Worm (Caenorhabditis elegans): ENCODE measurements around the gene F41E6.1.

DNA sequence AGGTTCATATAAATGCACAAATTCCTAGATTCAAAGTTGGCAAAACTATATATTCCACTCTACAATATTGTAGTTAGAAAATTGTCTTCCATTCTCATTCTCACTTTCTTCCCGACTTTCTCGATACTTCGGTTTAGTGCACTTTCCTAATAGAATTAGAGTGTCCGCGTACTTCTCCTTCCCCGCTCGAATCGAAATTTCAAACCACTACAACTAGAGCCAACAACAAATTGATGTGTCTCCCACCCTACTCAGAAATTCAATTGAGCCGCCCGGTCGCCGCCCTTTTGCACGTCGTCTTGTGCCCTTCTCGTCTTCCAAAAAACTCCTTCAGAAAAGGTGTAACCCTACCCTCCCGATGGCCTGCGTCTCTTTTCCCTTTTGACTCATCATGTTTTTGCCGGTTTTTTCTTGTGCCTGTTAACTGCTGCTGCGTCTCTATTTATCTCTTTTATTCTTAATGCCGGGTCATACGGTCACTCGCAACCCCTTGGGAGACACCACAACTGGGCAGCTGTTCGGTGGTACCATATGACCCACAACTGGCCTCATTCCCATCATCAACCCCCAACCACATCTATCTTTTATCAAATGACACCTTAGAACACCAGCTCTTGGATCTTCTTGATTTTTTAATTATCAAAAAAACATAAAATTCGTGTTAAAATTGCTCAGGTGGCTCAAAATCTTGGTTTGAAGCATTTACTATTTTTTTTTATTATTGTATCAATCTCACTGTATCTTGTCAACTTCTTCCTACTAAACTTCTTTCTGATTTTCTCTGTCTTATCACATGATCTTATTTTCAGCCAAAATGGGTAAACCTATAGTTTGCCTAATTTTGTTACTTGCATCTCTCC lies 28.1 kb upstream of the F41E6.1 start, which contains the start of gene tag-196:
- TF ChIP-seq ets-7 (tag; optimal IDR thresholded peaks at IDR 0.05) = no peak
- TF ChIP-seq ama-1 (optimal IDR thresholded peaks at IDR 0.05) = no peak
